Fruit fly (Drosophila melanogaster): ENCODE results near the gene CG32365.

CG32365 gene

dm6 chr3L:7850771-7851358 lies 18.0 kb upstream of the CG32365 start (continued):
- TF ChIP-seq ewg (GFP tag; optimal IDR thresholded peaks at IDR 0.05) (peak; percentile 74), CG2889 (GFP tag; IDR thresholded peaks at IDR 0.05) (peak; percentile 61; the same call in 2 of the 3 replicates), inv (GFP tag; IDR thresholded peaks at IDR 0.05; ENCODE audit: partially characterized antibody) (no peak), fd102C (GFP tag; optimal IDR thresholded peaks at IDR 0.05) (no peak), Nf-YC (tag; optimal IDR thresholded peaks at IDR 0.05) (peak; percentile 54), Six4 (GFP tag; optimal IDR thresholded peaks at IDR 0.05) (peak; percentile 74), Hr39 (optimal IDR thresholded peaks at IDR 0.05) (no peak), ERR (GFP tag; optimal IDR thresholded peaks at IDR 0.05) (peak; percentile 89), aop (GFP tag; IDR thresholded peaks at IDR 0.05) (no peak), lmd (GFP tag; IDR thresholded peaks at IDR 0.05) (peak; percentile 88), CG4707 (GFP tag; optimal IDR thresholded peaks at IDR 0.05) (peak; percentile 39), disco-r (GFP tag; optimal IDR thresholded peaks at IDR 0.05) (peak; percentile 77), CG6683 (GFP tag; optimal IDR thresholded peaks at IDR 0.05) (peak; percentile 84), Oli (tag; optimal IDR thresholded peaks at IDR 0.05) (peak; percentile 88), Elba2 (GFP tag; optimal IDR thresholded peaks at IDR 0.05) (no peak), CG4730 (GFP tag; IDR thresholded peaks at IDR 0.05) (peak; percentile 81), Dip2 (GFP tag; IDR thresholded peaks at IDR 0.05) (no peak), CG4617 (GFP tag; optimal IDR thresholded peaks at IDR 0.05; ENCODE audit: borderline replicate concordance) (peak; percentile 6), HLH4C (GFP tag; IDR thresholded peaks at IDR 0.05; ENCODE audit: partially characterized antibody) (no peak), zfh2 (GFP tag; optimal IDR thresholded peaks at IDR 0.05) (peak; percentile 56), CG18619 (GFP tag; optimal IDR thresholded peaks at IDR 0.05) (peak; percentile 83), CG2202 (tag; optimal IDR thresholded peaks at IDR 0.05) (peak; percentile 60), lab (GFP tag; optimal IDR thresholded peaks at IDR 0.05) (peak; percentile 96), CG2678 (tag; optimal IDR thresholded peaks at IDR 0.05) (peak; percentile 95), CG14441 (GFP tag; IDR thresholded peaks at IDR 0.05) (peak; percentile 93), crol (GFP tag; IDR thresholded peaks at IDR 0.05) (peak; percentile 73), CG11093 (GFP tag; IDR thresholded peaks at IDR 0.05) (peak; percentile 44; the same call in 1 of the 3 replicates), Gug (GFP tag; IDR thresholded peaks at IDR 0.05) (peak; percentile 64; the same call in 3 of the 4 replicates), zfh1 (GFP tag; IDR thresholded peaks at IDR 0.05) (peak; percentile 84), tx (GFP tag; optimal IDR thresholded peaks at IDR 0.05) (peak; percentile 85), Sry-δ (GFP tag; optimal IDR thresholded peaks at IDR 0.05) (peak; percentile 65), al (GFP tag; IDR thresholded peaks at IDR 0.05) (peak; percentile 77), MESR4 (GFP tag; optimal IDR thresholded peaks at IDR 0.05) (no peak), ranshi (GFP tag; IDR thresholded peaks at IDR 0.05) (peak; percentile 87), CG9215 (GFP tag; IDR thresholded peaks at IDR 0.05) (peak; percentile 84), Hr51 (GFP tag; optimal IDR thresholded peaks at IDR 0.05) (peak; percentile 78 to 91), Hmx (GFP tag; optimal IDR thresholded peaks at IDR 0.05) (peak; percentile 79), CG10543 (GFP tag; optimal IDR thresholded peaks at IDR 0.05) (peak; percentile 84), H2.0 (GFP tag; IDR thresholded peaks at IDR 0.05) (peak; percentile 67), CG8924 (tag; optimal IDR thresholded peaks at IDR 0.05) (peak; percentile 87), hkb (optimal IDR thresholded peaks at IDR 0.05) (no peak), hkb (GFP tag; IDR thresholded peaks at IDR 0.05) (peak; percentile 92), sens-2 (GFP tag; IDR thresholded peaks at IDR 0.05) (peak; percentile 66; the same call in 1 of the 2 replicates), lola (GFP tag; optimal IDR thresholded peaks at IDR 0.05) (peak in 1 of 3 experiments; percentile 70), scrt (GFP tag; optimal IDR thresholded peaks at IDR 0.05) (peak; percentile 84), CHES-1-like (GFP tag; optimal IDR thresholded peaks at IDR 0.05) (peak; percentile 87), CG14667 (GFP tag; IDR thresholded peaks at IDR 0.05) (peak; percentile 82), CG1602 (GFP tag; optimal IDR thresholded peaks at IDR 0.05) (peak; percentile 76), CG13624 (GFP tag; optimal IDR thresholded peaks at IDR 0.05) (peak; percentile 88), sisA (GFP tag; IDR thresholded peaks at IDR 0.05) (peak; percentile 80)

Measured in whole organism, embryonic.